Fruit fly (Drosophila melanogaster) whole organism, wandering third instar larva: ENCODE data around the gene SCOT.

ENCODE experiments used
- CG32264 ChIP-seq: fragments of 200-800 bp; sonication (Bioruptor generic); optimal IDR thresholded peaks from 2 replicates; lab custom pipeline; 2016; ENCODE audit warnings: missing biosample characterization, missing genetic modification characterization
- GATAd ChIP-seq: sonication (Bioruptor generic); optimal IDR thresholded peaks from 2 replicates; lab custom pipeline; 2016; ENCODE audit warnings: missing biosample characterization, missing genetic modification characterization
- Jra ChIP-seq: sonication (Bioruptor generic); optimal IDR thresholded peaks from 2 replicates; lab custom pipeline; 2016; ENCODE audit warnings: missing biosample characterization, missing genetic modification characterization
- dl ChIP-seq, 2 experiments: fragments of 175-275, 200-275 bp in 1 of 2; fragments of 200-275 bp in 1 of 2; sonication (Bioruptor generic); optimal IDR thresholded peaks; lab custom pipeline; 2018; ENCODE audit warnings: mild to moderate bottlenecking in 2 of 2, missing biosample characterization in 2 of 2, missing genetic modification characterization in 2 of 2, moderate library complexity in 2 of 2; ENCODE audit not compliant: partially characterized antibody in 2 of 2, insufficient read depth in 1 of 2
- fru ChIP-seq: fragments of 200-800 bp; sonication (Bioruptor generic); optimal IDR thresholded peaks from 3 replicates; lab custom pipeline; 2016; ENCODE audit warnings: missing biosample characterization, mild to moderate bottlenecking, missing genetic modification characterization
- h ChIP-seq: fragments of 200-800 bp; sonication (Bioruptor generic); optimal IDR thresholded peaks from 3 replicates; lab custom pipeline; 2016; ENCODE audit warnings: missing biosample characterization, mild to moderate bottlenecking, missing genetic modification characterization
- sage ChIP-seq: fragments of 200-800 bp; sonication (Bioruptor generic); optimal IDR thresholded peaks from 2 replicates; lab custom pipeline; 2016; ENCODE audit warnings: missing biosample characterization, mild to moderate bottlenecking, missing genetic modification characterization
- tai ChIP-seq: sonication (Bioruptor generic); optimal IDR thresholded peaks from 2 replicates; lab custom pipeline; 2016; ENCODE audit warnings: missing biosample characterization, missing genetic modification characterization

DNA sequence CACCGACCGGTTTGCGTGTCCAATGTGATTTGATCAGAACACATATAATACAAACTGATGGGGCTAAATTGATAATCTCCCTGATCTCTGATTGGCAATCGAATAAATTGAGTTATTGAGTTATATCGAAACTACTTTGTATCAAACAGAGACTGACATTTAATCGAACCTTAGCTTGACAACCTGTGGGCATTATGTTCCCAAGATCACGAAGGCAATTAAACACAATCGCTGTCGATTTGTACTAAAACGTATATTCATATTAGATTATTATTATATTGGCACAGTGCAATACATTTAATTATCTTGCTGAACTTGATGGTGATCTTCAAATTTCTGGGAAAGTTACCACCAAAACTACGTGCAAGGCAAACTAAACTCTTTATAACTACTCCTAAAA, 5.5 kb downstream of the SCOT start:
- TF ChIP-seq h (GFP tag; lab: Kevin White, UChicago) (no peak), dl (GFP tag; optimal IDR thresholded peaks at IDR 0.05; lab: Kevin White, UChicago; ENCODE audit: insufficient read depth in 1 of 2, partially characterized antibody in 2 of 2) (no peak), fru (GFP tag; lab: Kevin White, UChicago) (no peak), GATAd (GFP tag; lab: Kevin White, UChicago) (no peak), sage (GFP tag; lab: Kevin White, UChicago) (no peak), tai (GFP tag; lab: Kevin White, UChicago) (no peak), CG32264 (GFP tag; lab: Kevin White, UChicago) (no peak), Jra (GFP tag; lab: Kevin White, UChicago) (no peak)
